Fruit fly (Drosophila melanogaster) S2 (cell line): Measurements from ENCODE around the gene dock.

Experiments
- CG8478 ChIP-seq: fragments of >200 bp; optimal IDR thresholded peaks from 2 replicates; lab custom pipeline; 2018
- CTCF ChIP-seq, 2 experiments: fragments of >200 bp; optimal IDR thresholded peaks; 2 replicates each; lab custom pipeline; 2018

dm6 chr2L:840022-840421 is 14.3 kb downstream of the dock start:
- TF ChIP-seq CG8478 (no peak), CTCF (optimal IDR thresholded peaks at IDR 0.05; lab: Kevin White, UChicago) (no peak)
